Fruit fly (Drosophila melanogaster): ENCODE data around the gene CG17104.

The CG17104 gene

dm6 chr2L:10697992-10698391, 21.0 kb downstream of the CG17104 start, which contains the start of gene CG7300 (continued):
- TF ChIP-seq Gug (GFP tag; IDR thresholded peaks at IDR 0.05) = peak; percentile 44; the same call in 2 of the 4 replicates
- no peak for TF ChIP-seq Antp (GFP tag; optimal IDR thresholded peaks at IDR 0.05)
- peak; percentile 80 for TF ChIP-seq vvl (GFP tag; IDR thresholded peaks at IDR 0.05)
- TF ChIP-seq CG8290 (GFP tag; optimal IDR thresholded peaks at IDR 0.05) = no peak
- TF ChIP-seq CG8290 (tag; optimal IDR thresholded peaks at IDR 0.05) = no peak
- peak; percentile 39 for TF ChIP-seq oc (tag; optimal IDR thresholded peaks at IDR 0.05)
- no peak for TF ChIP-seq ato (GFP tag; IDR thresholded peaks at IDR 0.05; ENCODE audit: partially characterized antibody)
- TF ChIP-seq CG7271 (tag; optimal IDR thresholded peaks at IDR 0.05) = no peak
- TF ChIP-seq CG17361 (GFP tag; IDR thresholded peaks at IDR 0.05) = peak; percentile 54; the same call in 2 of the 3 replicates
- TF ChIP-seq dpn (GFP tag; optimal IDR thresholded peaks at IDR 0.05) = peak; percentile 45 to 52
- TF ChIP-seq Atf6 (GFP tag; IDR thresholded peaks at IDR 0.05) = peak; percentile 68; the same call in 1 of the 2 replicates
- no peak for TF ChIP-seq CG14014 (GFP tag; IDR thresholded peaks at IDR 0.05)
- no peak for TF ChIP-seq usp (GFP tag; optimal IDR thresholded peaks at IDR 0.05)
- TF ChIP-seq Jarid2 (GFP tag; optimal IDR thresholded peaks at IDR 0.05) = no peak
- TF ChIP-seq ssp (GFP tag; IDR thresholded peaks at IDR 0.05) = peak; percentile 34; the same call in 1 of the 2 replicates
- TF ChIP-seq h (optimal IDR thresholded peaks at IDR 0.05) = no peak
- peak; percentile 76 for TF ChIP-seq lab (GFP tag; optimal IDR thresholded peaks at IDR 0.05)
- no peak for TF ChIP-seq CG14965 (GFP tag; optimal IDR thresholded peaks at IDR 0.05; ENCODE audit: borderline replicate concordance)
- TF ChIP-seq Taf1 (GFP tag; IDR thresholded peaks at IDR 0.05) = peak; percentile 72
- no peak for TF ChIP-seq Fer1 (GFP tag; optimal IDR thresholded peaks at IDR 0.05)
- no peak for TF ChIP-seq CG4282 (GFP tag; optimal IDR thresholded peaks at IDR 0.05)
- TF ChIP-seq Trl (optimal IDR thresholded peaks at IDR 0.05) = no peak
- peak; percentile 32 for TF ChIP-seq Trl (GFP tag; optimal IDR thresholded peaks at IDR 0.05)
- peak; percentile 36 for TF ChIP-seq pho (GFP tag; optimal IDR thresholded peaks at IDR 0.05)
- TF ChIP-seq mam (GFP tag; optimal IDR thresholded peaks at IDR 0.05) = peak; percentile 40
- TF ChIP-seq jigr1 (GFP tag; IDR thresholded peaks at IDR 0.05) = no peak
- no peak for TF ChIP-seq sens-2 (GFP tag; IDR thresholded peaks at IDR 0.05)
- peak; percentile 41 for TF ChIP-seq CG14667 (GFP tag; IDR thresholded peaks at IDR 0.05)
- peak; percentile 17 for TF ChIP-seq CG9727 (GFP tag; optimal IDR thresholded peaks at IDR 0.05)
- peak; percentile 76 for TF ChIP-seq CG11456 (GFP tag; IDR thresholded peaks at IDR 0.05)
- no peak for TF ChIP-seq B-H2 (GFP tag; optimal IDR thresholded peaks at IDR 0.05)
- TF ChIP-seq Kr (GFP tag; optimal IDR thresholded peaks at IDR 0.05) = no peak
- peak; percentile 12 for TF ChIP-seq NK7.1 (GFP tag; optimal IDR thresholded peaks at IDR 0.05)
- TF ChIP-seq CG17568 (GFP tag; optimal IDR thresholded peaks at IDR 0.05) = no peak
- TF ChIP-seq CG8478 (optimal IDR thresholded peaks at IDR 0.05) = no peak
- TF ChIP-seq dm (GFP tag; optimal IDR thresholded peaks at IDR 0.05) = no peak
- no peak for TF ChIP-seq Gsc (GFP tag; IDR thresholded peaks at IDR 0.05)
- TF ChIP-seq Myb (GFP tag; optimal IDR thresholded peaks at IDR 0.05) = peak; percentile 3
- peak; percentile 27 for TF ChIP-seq CG10267 (tag; optimal IDR thresholded peaks at IDR 0.05)
- peak; percentile 31 for TF ChIP-seq az2 (GFP tag; optimal IDR thresholded peaks at IDR 0.05)
- peak; percentile 6 to 40 for TF ChIP-seq Hr51 (GFP tag; optimal IDR thresholded peaks at IDR 0.05)
- TF ChIP-seq otp (GFP tag; IDR thresholded peaks at IDR 0.05) = peak; percentile 24; the same call in 1 of the 3 replicates
- TF ChIP-seq pb (GFP tag; optimal IDR thresholded peaks at IDR 0.05) = peak; percentile 7
- TF ChIP-seq CG15514 (GFP tag; optimal IDR thresholded peaks at IDR 0.05) = peak; percentile 23
- no peak for TF ChIP-seq CG14050 (GFP tag; IDR thresholded peaks at IDR 0.05)
- TF ChIP-seq CG13424 (tag; optimal IDR thresholded peaks at IDR 0.05) = peak; percentile 40
- TF ChIP-seq danr (GFP tag; IDR thresholded peaks at IDR 0.05) = no peak
- TF ChIP-seq ATbp (GFP tag; optimal IDR thresholded peaks at IDR 0.05) = peak; percentile 29
- TF ChIP-seq CG32767 (GFP tag; IDR thresholded peaks at IDR 0.05) = no peak
- TF ChIP-seq hbn (GFP tag; IDR thresholded peaks at IDR 0.05; ENCODE audit: partially characterized antibody) = no peak
- peak; percentile 8 for TF ChIP-seq schlank (tag; optimal IDR thresholded peaks at IDR 0.05)
- TF ChIP-seq fd102C (GFP tag; optimal IDR thresholded peaks at IDR 0.05) = no peak
- TF ChIP-seq CG6813 (GFP tag; optimal IDR thresholded peaks at IDR 0.05) = peak; percentile 8
